Fruit fly (Drosophila melanogaster): Measurements from ENCODE around the gene Arv1.
A peak's percentile ranks its signal among the peaks of the same experiment; 100 is the strongest.

The Arv1 gene

dm6 chr3L:21507354-21507928 is 21.7 kb downstream of the Arv1 start, which contains the start of the genes Glg1 and M6 (continued):
- TF ChIP-seq CG6792 (GFP tag; optimal IDR thresholded peaks at IDR 0.05), result peak; percentile 55
- no peak for TF ChIP-seq CG8319 (GFP tag; optimal IDR thresholded peaks at IDR 0.05)
- TF ChIP-seq ss (GFP tag; optimal IDR thresholded peaks at IDR 0.05), result no peak
- no peak for TF ChIP-seq CG15336 (GFP tag; IDR thresholded peaks at IDR 0.05)
- TF ChIP-seq Ets96B (tag; optimal IDR thresholded peaks at IDR 0.05), result peak; percentile 51
- TF ChIP-seq CG6163 (GFP tag; IDR thresholded peaks at IDR 0.05), result peak; percentile 60; the same call in 1 of the 3 replicates
- TF ChIP-seq svp (GFP tag), result no peak
- TF ChIP-seq Eip78C (GFP tag), result peak; percentile 71
- TF ChIP-seq CG7368 (GFP tag; optimal IDR thresholded peaks at IDR 0.05), result no peak
- TF ChIP-seq CG11762 (GFP tag; optimal IDR thresholded peaks at IDR 0.05; ENCODE audit: insufficient read depth), result no peak
- peak; percentile 14 for TF ChIP-seq CG1621 (tag; optimal IDR thresholded peaks at IDR 0.05)
- TF ChIP-seq CG4318 (GFP tag; optimal IDR thresholded peaks at IDR 0.05), result no peak
- peak; percentile 72 for TF ChIP-seq lz (GFP tag; optimal IDR thresholded peaks at IDR 0.05)
- peak; percentile 79 for TF ChIP-seq esn (GFP tag; optimal IDR thresholded peaks at IDR 0.05)
- peak; percentile 55 for TF ChIP-seq CG32006 (GFP tag; optimal IDR thresholded peaks at IDR 0.05)
- no peak; the same call in 1 of the 3 replicates for TF ChIP-seq eg (GFP tag; IDR thresholded peaks at IDR 0.05)
- TF ChIP-seq pdm3 (GFP tag; optimal IDR thresholded peaks at IDR 0.05), result no peak
- no peak for TF ChIP-seq Lpt (GFP tag; optimal IDR thresholded peaks at IDR 0.05)
- peak; percentile 34 for TF ChIP-seq vri (GFP tag; optimal IDR thresholded peaks at IDR 0.05)
- no peak for TF ChIP-seq OdsH (GFP tag; optimal IDR thresholded peaks at IDR 0.05)
- TF ChIP-seq CG10631 (GFP tag; optimal IDR thresholded peaks at IDR 0.05), result peak; percentile 64
- TF ChIP-seq CG6854 (GFP tag; optimal IDR thresholded peaks at IDR 0.05), result no peak
- peak; percentile 64 for TF ChIP-seq Sox14 (GFP tag; optimal IDR thresholded peaks at IDR 0.05)
- no peak for TF ChIP-seq spab (GFP tag; optimal IDR thresholded peaks at IDR 0.05)
- peak; percentile 52 for TF ChIP-seq achi (GFP tag; optimal IDR thresholded peaks at IDR 0.05)
- TF ChIP-seq salr (GFP tag; optimal IDR thresholded peaks at IDR 0.05), result peak in 1 of 2 experiments; percentile 40
- peak; percentile 15 for TF ChIP-seq Eip93F (GFP tag; optimal IDR thresholded peaks at IDR 0.05)
- TF ChIP-seq CG10669 (GFP tag; optimal IDR thresholded peaks at IDR 0.05), result no peak
- peak; percentile 74 for TF ChIP-seq CG31627 (GFP tag; optimal IDR thresholded peaks at IDR 0.05)

- TF ChIP-seq Eip78C (GFP tag) (no peak), CG15336 (GFP tag; IDR thresholded peaks at IDR 0.05) (0 out of 2 replicates have a peak, but pooled peaks have one; percentile 12), vri (GFP tag; optimal IDR thresholded peaks at IDR 0.05) (peak; percentile 49), lz (GFP tag; optimal IDR thresholded peaks at IDR 0.05) (peak; percentile 2), CG8319 (GFP tag; optimal IDR thresholded peaks at IDR 0.05) (no peak), Met (GFP tag; optimal IDR thresholded peaks at IDR 0.05) (no peak), Hr39 (GFP tag; optimal IDR thresholded peaks at IDR 0.05) (peak; percentile 8), CG16779 (tag; optimal IDR thresholded peaks at IDR 0.05) (no peak)
Observed at dm6 chr3L:21501928-21502327, 27.2 kb downstream of the Arv1 start.

dm6 chr3L:21501172-21501571 is 28.0 kb downstream of the Arv1 start, which contains the start of gene Est-Q:
Gene Est-Q (plus strand): TSS chr3L:21501421.
- TF ChIP-seq CG8632 (GFP tag; optimal IDR thresholded peaks at IDR 0.05) (no peak), vri (GFP tag; optimal IDR thresholded peaks at IDR 0.05) (peak; percentile 24), CG6276 (GFP tag; optimal IDR thresholded peaks at IDR 0.05) (no peak), lz (GFP tag; optimal IDR thresholded peaks at IDR 0.05) (no peak), eg (GFP tag; IDR thresholded peaks at IDR 0.05) (no peak), CG31627 (GFP tag; optimal IDR thresholded peaks at IDR 0.05) (no peak), esn (GFP tag; optimal IDR thresholded peaks at IDR 0.05) (no peak), CG10669 (GFP tag; optimal IDR thresholded peaks at IDR 0.05) (no peak)

- peak; percentile 7 for TF ChIP-seq vri (GFP tag; optimal IDR thresholded peaks at IDR 0.05)
Observed at dm6 chr3L:21498450-21499027, 30.6 kb downstream of the Arv1 start.

Data from whole organism, prepupa.